Worm (Caenorhabditis elegans) whole organism, L4 larva: Measurements from ENCODE around the gene F20B6.4.

Source experiments
- dmd-8 ChIP-seq: fragments of 200-800 bp; sonication (Bioruptor generic); IDR thresholded peaks from 2 replicates; pipeline ENCODE4 v1.3.6; 2022; ENCODE audit warnings: missing genetic modification characterization, missing compliant biosample characterization
- lin-38 ChIP-seq: fragments of 200-800 bp; sonication (Bioruptor generic); IDR thresholded peaks from 2 replicates; pipeline ENCODE4 v1.3.6; 2022; ENCODE audit warnings: missing genetic modification reagents, missing genetic modification characterization, missing compliant biosample characterization
- lsy-2 ChIP-seq, 2 experiments: fragments of 150-350 bp in 1 of 2; sonication (generic microtip) in 1 of 2; optimal IDR thresholded peaks; 2 replicates each; lab custom pipeline; 2014 to 2017; ENCODE audit warnings: missing biosample characterization in 2 of 2, missing genetic modification characterization in 2 of 2

DNA sequence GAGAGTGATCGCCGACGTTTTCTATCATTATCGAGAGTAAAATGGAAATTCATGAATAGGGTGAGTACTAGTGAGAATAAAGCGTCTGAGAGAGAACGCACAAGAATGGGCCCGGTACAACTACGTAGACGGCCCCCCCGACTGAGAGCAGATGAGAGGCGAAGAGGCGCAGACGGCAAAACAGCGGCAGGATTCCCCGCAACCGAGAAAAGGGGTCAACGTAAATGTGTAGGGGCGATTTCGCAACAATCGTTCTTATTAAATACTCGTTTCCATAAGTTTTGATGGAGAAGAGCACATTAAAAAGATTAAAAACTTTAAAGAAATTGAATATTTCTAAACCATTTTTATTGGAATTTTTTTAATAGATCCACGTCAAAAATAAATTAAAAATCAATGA is 18.3 kb upstream of the F20B6.4 start:
- no peak for TF ChIP-seq dmd-8 (GFP tag; lab: Robert Waterston, UW)
- peak in 1 of 2 experiments; percentile 14 for TF ChIP-seq lsy-2 (tag; optimal IDR thresholded peaks at IDR 0.05; lab: Kevin White, UChicago)
- TF ChIP-seq lin-38, result no peak
